Worm (Caenorhabditis elegans) whole organism, early embryonic: ENCODE measurements around the gene ser-4.

Source experiments
- F13C5.2 ChIP-seq: sonication (generic microtip); optimal IDR thresholded peaks from 2 replicates; lab custom pipeline; 2017; ENCODE audit warnings: mild to moderate bottlenecking, missing genetic modification characterization, inconsistent platforms, missing compliant biosample characterization
- aly-1 ChIP-seq: sonication (generic microtip); optimal IDR thresholded peaks from 2 replicates; lab custom pipeline; 2016; ENCODE audit warnings: missing genetic modification characterization, missing compliant biosample characterization
- ama-1 ChIP-seq: fragments of 150-350 bp; optimal IDR thresholded peaks from 2 replicates; lab custom pipeline; 2014
- ceh-13 ChIP-seq: fragments of 200-800 bp; sonication (Bioruptor generic); optimal IDR thresholded peaks from 2 replicates; lab custom pipeline; 2018; ENCODE audit warnings: mild to moderate bottlenecking, missing genetic modification characterization, missing compliant biosample characterization
- ceh-36 ChIP-seq: sonication (generic microtip); optimal IDR thresholded peaks from 2 replicates; lab custom pipeline; 2016; ENCODE audit warnings: missing genetic modification characterization, inconsistent platforms, missing compliant biosample characterization
- flt-1 ChIP-seq: fragments of 200-800 bp; sonication (Bioruptor generic); IDR thresholded peaks from 2 replicates; pipeline ENCODE4 v1.3.6; 2022; ENCODE audit warnings: missing genetic modification characterization, missing compliant biosample characterization
- hmbx-1 ChIP-seq: sonication (generic microtip); optimal IDR thresholded peaks from 2 replicates; lab custom pipeline; 2016; ENCODE audit warnings: mild to moderate bottlenecking, missing genetic modification characterization, missing compliant biosample characterization
- hmg-4 ChIP-seq: fragments of 200-800 bp; sonication (Bioruptor generic); optimal IDR thresholded peaks from 2 replicates; lab custom pipeline; 2018; ENCODE audit warnings: mild to moderate bottlenecking, missing genetic modification characterization, missing compliant biosample characterization
- hnd-1 ChIP-seq: sonication (generic microtip); optimal IDR thresholded peaks from 2 replicates; lab custom pipeline; 2016; ENCODE audit warnings: missing genetic modification characterization, missing compliant biosample characterization
- sea-1 ChIP-seq: fragments of 200-800 bp; sonication (Bioruptor generic); conservative IDR thresholded peaks from 2 replicates; pipeline ENCODE4 v1.3.6; 2022; ENCODE audit warnings: missing genetic modification characterization, missing compliant biosample characterization
- tbx-37 ChIP-seq: fragments of 200-800 bp; sonication (Bioruptor generic); conservative IDR thresholded peaks from 2 replicates; pipeline ENCODE4 v1.3.6; 2022; ENCODE audit warnings: missing genetic modification reagents, missing genetic modification characterization, missing compliant biosample characterization
- tra-4 ChIP-seq: sonication (generic microtip); optimal IDR thresholded peaks from 2 replicates; lab custom pipeline; 2017; ENCODE audit warnings: missing genetic modification characterization, missing compliant biosample characterization

DNA sequence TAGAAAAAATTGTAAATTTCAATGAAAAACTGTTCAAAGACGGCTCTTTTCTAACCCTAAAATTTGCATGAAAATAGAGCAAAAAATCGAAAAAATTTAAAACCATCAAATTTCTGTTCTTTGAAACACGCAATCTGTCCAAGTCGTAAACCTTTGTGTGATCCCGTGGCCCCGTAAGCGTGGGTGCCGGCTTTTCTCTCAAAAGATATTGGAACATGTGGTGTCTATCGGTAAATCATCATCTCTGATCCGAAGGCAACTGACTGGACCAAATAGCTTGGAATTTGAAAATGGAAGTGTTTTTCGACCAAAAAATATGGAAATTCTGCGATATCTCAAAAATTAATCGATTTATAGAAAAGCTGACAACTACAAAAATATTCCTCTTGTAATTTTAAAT, 54.2 kb downstream of the ser-4 start:
- TF ChIP-seq hnd-1 (no peak), sea-1 (GFP tag; lab: Robert Waterston, UW) (no peak), tbx-37 (GFP tag; lab: Robert Waterston, UW) (no peak), aly-1 (tag; lab: Kevin White, UChicago) (no peak), ama-1 (lab: Kevin White, UChicago) (no peak), hmbx-1 (tag; lab: Kevin White, UChicago) (no peak), ceh-36 (tag; lab: Kevin White, UChicago) (no peak), hmg-4 (GFP tag; lab: Kevin White, UChicago) (no peak), flt-1 (GFP tag; lab: Robert Waterston, UW) (no peak), F13C5.2 (no peak), ceh-13 (no peak), tra-4 (tag; lab: Kevin White, UChicago) (no peak)
